Worm (Caenorhabditis elegans) whole organism, early embryonic: Measurements from ENCODE around the gene rsd-2.

Experiments
- B0310.2 ChIP-seq: sonication (generic microtip); optimal IDR thresholded peaks from 2 replicates; lab custom pipeline; 2016; ENCODE audit warnings: mild to moderate bottlenecking, missing genetic modification characterization, missing compliant biosample characterization
- F13C5.2 ChIP-seq: sonication (generic microtip); optimal IDR thresholded peaks from 2 replicates; lab custom pipeline; 2017; ENCODE audit warnings: mild to moderate bottlenecking, missing genetic modification characterization, inconsistent platforms, missing compliant biosample characterization
- ama-1 ChIP-seq: fragments of 150-350 bp; optimal IDR thresholded peaks from 2 replicates; lab custom pipeline; 2014
- ceh-36 ChIP-seq: sonication (generic microtip); optimal IDR thresholded peaks from 2 replicates; lab custom pipeline; 2016; ENCODE audit warnings: missing genetic modification characterization, inconsistent platforms, missing compliant biosample characterization
- ets-7 ChIP-seq: sonication (generic microtip); optimal IDR thresholded peaks from 2 replicates; lab custom pipeline; 2016; ENCODE audit warnings: missing genotype, missing genetic modification characterization, missing compliant biosample characterization
- flt-1 ChIP-seq: fragments of 200-800 bp; sonication (Bioruptor generic); IDR thresholded peaks from 2 replicates; pipeline ENCODE4 v1.3.6; 2022; ENCODE audit warnings: missing genetic modification characterization, missing compliant biosample characterization
- hmbx-1 ChIP-seq: sonication (generic microtip); optimal IDR thresholded peaks from 2 replicates; lab custom pipeline; 2016; ENCODE audit warnings: mild to moderate bottlenecking, missing genetic modification characterization, missing compliant biosample characterization
- hmg-4 ChIP-seq: fragments of 200-800 bp; sonication (Bioruptor generic); optimal IDR thresholded peaks from 2 replicates; lab custom pipeline; 2018; ENCODE audit warnings: mild to moderate bottlenecking, missing genetic modification characterization, missing compliant biosample characterization
- scrt-1 ChIP-seq: fragments of 200-800 bp; sonication (Bioruptor generic); IDR thresholded peaks from 2 replicates; pipeline ENCODE4 v1.3.6; 2022; ENCODE audit warnings: missing genetic modification characterization, missing compliant biosample characterization
- tra-4 ChIP-seq: sonication (generic microtip); optimal IDR thresholded peaks from 2 replicates; lab custom pipeline; 2017; ENCODE audit warnings: missing genetic modification characterization, missing compliant biosample characterization

- TF ChIP-seq ets-7 = no peak
- TF ChIP-seq ama-1 (lab: Kevin White, UChicago) = no peak
- no peak for TF ChIP-seq hmg-4
- TF ChIP-seq hmbx-1 (tag; lab: Kevin White, UChicago) = peak; percentile 21
- TF ChIP-seq flt-1 (GFP tag; lab: Robert Waterston, UW) = no peak
- TF ChIP-seq B0310.2 (tag; lab: Kevin White, UChicago) = no peak
- no peak for TF ChIP-seq scrt-1 (GFP tag; lab: Robert Waterston, UW)
- TF ChIP-seq F13C5.2 (tag; lab: Kevin White, UChicago) = peak; percentile 30
- no peak for TF ChIP-seq tra-4
- TF ChIP-seq ceh-36 (tag; lab: Kevin White, UChicago) = no peak
These were observed 9.3 kb upstream of the rsd-2 start for ce11 chrIV:13549350-13549749.
